Worm (Caenorhabditis elegans): ENCODE measurements around the gene col-122.

The col-122 gene

DNA sequence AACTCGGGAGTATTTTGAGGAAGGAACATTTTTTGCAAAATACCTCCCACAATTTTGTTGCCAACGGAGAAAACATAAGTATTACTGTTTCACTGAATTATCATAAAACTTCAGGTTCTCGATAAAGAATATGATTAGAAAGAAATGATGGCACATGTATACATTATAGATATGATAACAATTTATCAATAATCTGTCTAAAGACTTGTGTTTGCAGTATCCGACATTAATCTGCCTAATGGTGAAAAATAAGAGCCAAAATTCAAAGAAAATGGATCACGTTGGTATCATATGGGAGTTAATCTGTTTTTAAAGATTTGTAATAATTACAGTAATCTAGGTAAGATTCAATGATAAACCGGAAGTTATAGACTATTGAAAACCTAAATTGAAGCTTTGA is 42.5 kb upstream of the col-122 start:
- TF ChIP-seq dsc-1 (tag; optimal IDR thresholded peaks at IDR 0.05): peak; percentile 88
- TF ChIP-seq lir-3 (tag; optimal IDR thresholded peaks at IDR 0.05; ENCODE audit: poor library complexity): no peak
- TF ChIP-seq egl-27 (tag; optimal IDR thresholded peaks at IDR 0.05): no peak
- no peak for TF ChIP-seq nhr-11 (tag; optimal IDR thresholded peaks at IDR 0.05)
- TF ChIP-seq efl-3 (GFP tag; optimal IDR thresholded peaks at IDR 0.05): no peak
- no peak for TF ChIP-seq C04F5.9 (tag; optimal IDR thresholded peaks at IDR 0.05)
- peak; percentile 41 for TF ChIP-seq pax-3 (tag; optimal IDR thresholded peaks at IDR 0.05)
- TF ChIP-seq efl-1 (optimal IDR thresholded peaks at IDR 0.05): no peak
- TF ChIP-seq efl-1 (GFP tag; optimal IDR thresholded peaks at IDR 0.05 in 1 of 2): peak in 1 of 2 experiments; percentile 68
- no peak for TF ChIP-seq pqm-1 (tag; optimal IDR thresholded peaks at IDR 0.05)
- TF ChIP-seq zip-4 (GFP tag; optimal IDR thresholded peaks at IDR 0.05): no peak
- no peak for TF ChIP-seq tlp-1 (tag; optimal IDR thresholded peaks at IDR 0.05)
- TF ChIP-seq unc-130 (tag; optimal IDR thresholded peaks at IDR 0.05): no peak
- no peak for TF ChIP-seq nhr-90 (tag; optimal IDR thresholded peaks at IDR 0.05; ENCODE audit: poor library complexity)

DNA sequence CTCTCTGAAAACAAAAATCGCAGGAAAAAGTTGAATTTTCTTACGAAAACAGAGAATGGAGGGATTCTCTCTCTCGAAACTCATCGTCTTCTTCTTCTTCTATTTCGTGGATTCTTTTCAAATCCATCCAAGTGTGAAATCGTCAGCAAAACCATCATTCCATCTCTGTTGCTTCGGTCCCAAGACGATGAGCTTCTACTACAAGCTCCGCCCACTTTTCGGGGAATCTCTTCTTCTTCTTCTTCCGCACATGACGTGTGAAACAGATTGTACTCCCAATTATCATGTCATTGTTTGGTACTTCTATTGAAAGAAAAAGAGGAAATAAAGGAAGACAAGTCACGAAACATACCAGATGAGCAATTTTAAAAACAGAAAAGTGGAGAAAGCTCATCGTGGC is 40.0 kb upstream of the col-122 start:
- no peak for TF ChIP-seq nhr-71 (tag; optimal IDR thresholded peaks at IDR 0.05)
- no peak for TF ChIP-seq mep-1 (tag; optimal IDR thresholded peaks at IDR 0.05)
- TF ChIP-seq ceh-8 (GFP tag; optimal IDR thresholded peaks at IDR 0.05): no peak
- TF ChIP-seq lin-14 (GFP tag; optimal IDR thresholded peaks at IDR 0.05): peak; percentile 27
- TF ChIP-seq lir-3 (tag; optimal IDR thresholded peaks at IDR 0.05; ENCODE audit: poor library complexity): no peak
- TF ChIP-seq nhr-47 (tag; optimal IDR thresholded peaks at IDR 0.05): no peak
- no peak for TF ChIP-seq egl-27 (tag; optimal IDR thresholded peaks at IDR 0.05)
- TF ChIP-seq ets-5 (GFP tag; IDR thresholded peaks at IDR 0.05): no peak
- TF ChIP-seq Y116A8C.19 (tag; optimal IDR thresholded peaks at IDR 0.05; ENCODE audit: borderline replicate concordance): no peak
- no peak for TF ChIP-seq blmp-1 (tag; optimal IDR thresholded peaks at IDR 0.05)
- TF ChIP-seq efl-1 (optimal IDR thresholded peaks at IDR 0.05): no peak
- TF ChIP-seq efl-1 (GFP tag; optimal IDR thresholded peaks at IDR 0.05 in 1 of 2): peak in 1 of 2 experiments; percentile 55

DNA sequence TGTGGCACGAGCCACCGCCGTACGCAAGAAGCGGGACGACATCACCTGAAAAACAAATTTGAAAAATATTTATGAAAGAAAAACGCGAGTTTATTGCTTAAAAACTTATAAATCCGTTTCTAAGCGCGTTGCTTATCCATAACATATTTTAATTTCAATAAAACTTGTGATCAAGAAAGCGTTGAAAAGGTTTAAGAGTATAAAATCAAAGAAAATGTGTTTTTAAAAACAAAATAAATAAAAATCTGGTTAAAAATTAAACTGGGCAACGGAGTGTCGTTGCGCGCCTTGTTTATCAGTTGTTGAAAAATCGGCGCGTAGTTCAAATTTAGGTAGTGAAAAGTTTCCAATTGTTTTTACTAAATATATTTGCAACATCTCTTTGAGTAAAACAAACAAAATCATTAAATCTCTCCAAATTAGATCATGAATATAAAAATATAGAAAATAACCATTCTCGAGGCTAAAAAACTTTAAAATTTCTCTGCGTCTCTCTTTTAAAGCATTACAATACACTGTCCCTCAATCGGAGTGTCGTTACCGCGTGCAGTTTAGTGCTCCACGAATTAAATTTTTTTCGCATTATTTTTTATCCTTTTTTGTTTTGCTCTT is 38.2 kb upstream of the col-122 start, which contains the start of gene ndua-5:
ndua-5 (minus strand) TSS at position 51 of the 612 bp plus-strand sequence.
- TF ChIP-seq pax-3 (tag; optimal IDR thresholded peaks at IDR 0.05) (no peak), hlh-17 (GFP tag; optimal IDR thresholded peaks at IDR 0.05; ENCODE audit: borderline replicate concordance) (no peak), fkh-4 (tag; optimal IDR thresholded peaks at IDR 0.05; ENCODE audit: borderline replicate concordance) (no peak), mef-2 (tag; optimal IDR thresholded peaks at IDR 0.05) (no peak), unc-130 (tag; optimal IDR thresholded peaks at IDR 0.05) (no peak), swsn-7 (tag; optimal IDR thresholded peaks at IDR 0.05) (peak; percentile 64), ceh-88 (GFP tag; IDR thresholded peaks at IDR 0.05) (no peak), tbx-2 (tag; optimal IDR thresholded peaks at IDR 0.05) (peak; percentile 63), ceh-8 (GFP tag; optimal IDR thresholded peaks at IDR 0.05) (no peak), mep-1 (tag; optimal IDR thresholded peaks at IDR 0.05) (no peak), sox-4 (tag; optimal IDR thresholded peaks at IDR 0.05) (no peak), lin-35 (GFP tag; optimal IDR thresholded peaks at IDR 0.05) (peak; percentile 91 to 93), jun-1 (tag; optimal IDR thresholded peaks at IDR 0.05) (no peak), ztf-11 (tag; optimal IDR thresholded peaks at IDR 0.05) (no peak), efl-3 (GFP tag; optimal IDR thresholded peaks at IDR 0.05) (no peak), sup-37 (GFP tag; optimal IDR thresholded peaks at IDR 0.05) (no peak), zag-1 (tag; optimal IDR thresholded peaks at IDR 0.05) (no peak), ets-5 (GFP tag; IDR thresholded peaks at IDR 0.05) (no peak), unc-98 (GFP tag; IDR thresholded peaks at IDR 0.05) (no peak), grh-1 (GFP tag; IDR thresholded peaks at IDR 0.05) (no peak), lin-15B (tag; optimal IDR thresholded peaks at IDR 0.05) (peak; percentile 66), zip-4 (GFP tag; optimal IDR thresholded peaks at IDR 0.05) (no peak), ama-1 (optimal IDR thresholded peaks at IDR 0.05) (no peak), nhr-12 (tag; optimal IDR thresholded peaks at IDR 0.05) (no peak), nhr-237 (tag; optimal IDR thresholded peaks at IDR 0.05) (no peak), C04F5.9 (tag; optimal IDR thresholded peaks at IDR 0.05) (no peak), unc-86 (tag; optimal IDR thresholded peaks at IDR 0.05) (peak; percentile 31), lir-3 (tag; optimal IDR thresholded peaks at IDR 0.05; ENCODE audit: poor library complexity) (no peak), ceh-90 (tag; optimal IDR thresholded peaks at IDR 0.05) (no peak), elt-3 (tag; optimal IDR thresholded peaks at IDR 0.05) (no peak), mdl-1 (tag; optimal IDR thresholded peaks at IDR 0.05) (no peak), unc-30 (tag; optimal IDR thresholded peaks at IDR 0.05) (no peak), fos-1 (tag; optimal IDR thresholded peaks at IDR 0.05) (no peak), aly-2 (tag; optimal IDR thresholded peaks at IDR 0.05) (no peak), nhr-28 (tag; optimal IDR thresholded peaks at IDR 0.05) (no peak), nhr-47 (tag; optimal IDR thresholded peaks at IDR 0.05) (peak; percentile 74)

All from whole organism, L1 larva.